Fruit fly (Drosophila melanogaster): ENCODE measurements around the gene CG44085.

Gene CG44085

dm6 chr2L:13290276-13291065 is 29.7 kb downstream of the CG44085 start (continued):
- TF ChIP-seq Hr78 (GFP tag; optimal IDR thresholded peaks at IDR 0.05): peak in 1 of 2 experiments; percentile 45
- TF ChIP-seq eve (GFP tag; optimal IDR thresholded peaks at IDR 0.05): no peak
- TF ChIP-seq CG18011 (GFP tag; optimal IDR thresholded peaks at IDR 0.05): peak; percentile 50
- TF ChIP-seq Dp (GFP tag; optimal IDR thresholded peaks at IDR 0.05): peak; percentile 13
- peak; percentile 47; the same call in 1 of the 2 replicates for TF ChIP-seq amos (GFP tag; IDR thresholded peaks at IDR 0.05; ENCODE audit: partially characterized antibody)
- peak; percentile 65; the same call in 1 of the 2 replicates for TF ChIP-seq ara (GFP tag; IDR thresholded peaks at IDR 0.05)
- TF ChIP-seq HLH54F (GFP tag; optimal IDR thresholded peaks at IDR 0.05): peak; percentile 27
- TF ChIP-seq CG15514 (GFP tag; optimal IDR thresholded peaks at IDR 0.05): peak; percentile 75
- peak; percentile 95 for TF ChIP-seq odd (GFP tag; optimal IDR thresholded peaks at IDR 0.05)
- TF ChIP-seq chn (GFP tag; optimal IDR thresholded peaks at IDR 0.05): no peak
- TF ChIP-seq CG11398 (GFP tag; optimal IDR thresholded peaks at IDR 0.05): peak; percentile 64
- peak; percentile 96 for TF ChIP-seq Med (GFP tag)
- TF ChIP-seq otp (GFP tag; IDR thresholded peaks at IDR 0.05): peak; percentile 68; the same call in 2 of the 3 replicates
- peak in 1 of 2 experiments; percentile 51 for TF ChIP-seq Pdp1 (GFP tag; optimal IDR thresholded peaks at IDR 0.05)
- no peak for TF ChIP-seq h (optimal IDR thresholded peaks at IDR 0.05)
- TF ChIP-seq MTF-1 (GFP tag; optimal IDR thresholded peaks at IDR 0.05; ENCODE audit: borderline replicate concordance): peak; percentile 92
- TF ChIP-seq pfk (GFP tag; optimal IDR thresholded peaks at IDR 0.05): peak; percentile 57
- peak; percentile 66 for TF ChIP-seq Dbx (GFP tag; IDR thresholded peaks at IDR 0.05)
- peak; percentile 4 for TF ChIP-seq Hr3 (GFP tag; optimal IDR thresholded peaks at IDR 0.05)
- TF ChIP-seq hkb (optimal IDR thresholded peaks at IDR 0.05): no peak
- TF ChIP-seq hkb (GFP tag; IDR thresholded peaks at IDR 0.05): peak; percentile 68
- no peak for TF ChIP-seq Poxn (GFP tag; IDR thresholded peaks at IDR 0.05)
- TF ChIP-seq zfh1 (GFP tag; IDR thresholded peaks at IDR 0.05): no peak; the same call in 2 of the 3 replicates
- no peak for TF ChIP-seq Drgx (GFP tag; IDR thresholded peaks at IDR 0.05)
- TF ChIP-seq Rfx (GFP tag; IDR thresholded peaks at IDR 0.05): peak; percentile 69
- peak; percentile 86 for TF ChIP-seq CG10543 (GFP tag; optimal IDR thresholded peaks at IDR 0.05)
- TF ChIP-seq CG8281 (tag; optimal IDR thresholded peaks at IDR 0.05): peak; percentile 69
- TF ChIP-seq CTCF (GFP tag; optimal IDR thresholded peaks at IDR 0.05): peak; percentile 61
- no peak for TF ChIP-seq Mrtf (GFP tag; IDR thresholded peaks at IDR 0.05)
- peak; percentile 34 for TF ChIP-seq CG1792 (GFP tag; optimal IDR thresholded peaks at IDR 0.05)
- TF ChIP-seq eyg (GFP tag; optimal IDR thresholded peaks at IDR 0.05): peak; percentile 72
- no peak for TF ChIP-seq CG15479 (GFP tag; optimal IDR thresholded peaks at IDR 0.05)
- TF ChIP-seq CG1603 (tag; optimal IDR thresholded peaks at IDR 0.05): peak; percentile 84
- no peak; the same call in 1 of the 2 replicates for TF ChIP-seq Rx (GFP tag; IDR thresholded peaks at IDR 0.05)
- TF ChIP-seq Doc2 (GFP tag; IDR thresholded peaks at IDR 0.05): no peak
- TF ChIP-seq lbe (GFP tag; optimal IDR thresholded peaks at IDR 0.05): peak; percentile 29
- peak; percentile 39 for TF ChIP-seq Dad (GFP tag; optimal IDR thresholded peaks at IDR 0.05)
- TF ChIP-seq CG13424 (tag; optimal IDR thresholded peaks at IDR 0.05): peak; percentile 78
- TF ChIP-seq nom (GFP tag; optimal IDR thresholded peaks at IDR 0.05): peak; percentile 64
- peak in 1 of 2 experiments; percentile 50 for TF ChIP-seq insv (GFP tag; optimal IDR thresholded peaks at IDR 0.05)
- TF ChIP-seq CG10366 (GFP tag; IDR thresholded peaks at IDR 0.05): peak; percentile 55
- TF ChIP-seq slou (GFP tag; optimal IDR thresholded peaks at IDR 0.05): no peak
- TF ChIP-seq Fer3 (tag; optimal IDR thresholded peaks at IDR 0.05): peak; percentile 88
- TF ChIP-seq Lim3 (GFP tag; IDR thresholded peaks at IDR 0.05): no peak; the same call in 1 of the 2 replicates
- TF ChIP-seq CG34224 (GFP tag; IDR thresholded peaks at IDR 0.05; ENCODE audit: partially characterized antibody): peak; percentile 66
- TF ChIP-seq cg (GFP tag; optimal IDR thresholded peaks at IDR 0.05): no peak
- peak; percentile 84 for TF ChIP-seq caup (GFP tag; optimal IDR thresholded peaks at IDR 0.05; ENCODE audit: severe bottlenecking)
- TF ChIP-seq Camta (GFP tag; optimal IDR thresholded peaks at IDR 0.05): peak; percentile 70
- no peak for TF ChIP-seq cad (GFP tag; optimal IDR thresholded peaks at IDR 0.05)

All from whole organism, embryonic.